Worm (Caenorhabditis elegans) whole organism, L4 larva: ENCODE results near the gene F16H6.7.

Experiments used
- F49E8.2 ChIP-seq: sonication (generic microtip); optimal IDR thresholded peaks from 2 replicates; lab custom pipeline; 2016; ENCODE audit warnings: missing compliant biosample characterization, mild to moderate bottlenecking, missing genetic modification characterization, borderline replicate concordance
- ces-1 ChIP-seq: fragments of 150-350 bp; sonication (generic microtip); optimal IDR thresholded peaks from 4 replicates; lab custom pipeline; 2014; ENCODE audit warnings: missing biosample characterization, missing genetic modification reagents, missing genetic modification characterization
- nhr-10 ChIP-seq: fragments of 150-350 bp; optimal IDR thresholded peaks from 2 replicates; lab custom pipeline; 2014; ENCODE audit warnings: missing biosample characterization, missing genetic modification characterization
- nhr-76 ChIP-seq: fragments of 150-350 bp; optimal IDR thresholded peaks from 2 replicates; lab custom pipeline; 2014; ENCODE audit warnings: missing biosample characterization, missing genetic modification characterization
- nhr-77 ChIP-seq: fragments of 150-350 bp; optimal IDR thresholded peaks from 2 replicates; lab custom pipeline; 2014; ENCODE audit warnings: missing biosample characterization, missing genetic modification characterization
- pha-4 ChIP-seq, 2 experiments: fragments of 150-350 bp in 1 of 2; fragments of 200-800 bp in 1 of 2; sonication (Bioruptor generic) in 1 of 2; IDR thresholded peaks in 1 of 2; optimal IDR thresholded peaks in 1 of 2; 2 replicates each; pipeline versions ENCODE4 v1.3.6 to Lab custom; 2014 to 2022; ENCODE audit warnings: missing genetic modification characterization in 2 of 2, missing genetic modification reagents in 2 of 2, missing biosample characterization in 1 of 2, missing compliant biosample characterization in 1 of 2
- zag-1 ChIP-seq: fragments of 150-350 bp; optimal IDR thresholded peaks from 2 replicates; lab custom pipeline; 2014; ENCODE audit warnings: missing biosample characterization, missing genetic modification characterization

- TF ChIP-seq zag-1 (tag; lab: Kevin White, UChicago) (no peak), nhr-76 (tag; lab: Kevin White, UChicago) (no peak), F49E8.2 (no peak), pha-4 (GFP tag; IDR thresholded peaks at IDR 0.05; lab: Robert Waterston, UW) (no peak), pha-4 (tag; optimal IDR thresholded peaks at IDR 0.05; lab: Kevin White, UChicago) (no peak), nhr-10 (tag; lab: Kevin White, UChicago) (no peak), nhr-77 (tag; lab: Kevin White, UChicago) (no peak), ces-1 (GFP tag; lab: Kevin White, UChicago) (no peak)
These were observed 51.3 kb downstream of the F16H6.7 start, which contains the start of gene clec-48 for ce11 chrV:18157707-18158106.
